Worm (Caenorhabditis elegans): ENCODE results near the gene blos-8.

The blos-8 gene

ce11 chrX:15466032-15466431 lies 35.0 kb upstream of the blos-8 start, which contains the start of gene sprr-1:
Gene sprr-1, plus strand, starts transcription at chrX:15466300.
- no peak for TF ChIP-seq syd-9 (tag; optimal IDR thresholded peaks at IDR 0.05)
- no peak for TF ChIP-seq ceh-14 (tag; optimal IDR thresholded peaks at IDR 0.05)
- no peak for TF ChIP-seq C08G9.2 (tag; optimal IDR thresholded peaks at IDR 0.05)
- TF ChIP-seq npax-4 (tag; optimal IDR thresholded peaks at IDR 0.05), result no peak
- no peak for TF ChIP-seq unc-42 (tag; optimal IDR thresholded peaks at IDR 0.05)
- TF ChIP-seq ztf-16 (tag; optimal IDR thresholded peaks at IDR 0.05), result no peak
- TF ChIP-seq lin-11 (tag; optimal IDR thresholded peaks at IDR 0.05), result no peak
- no peak for TF ChIP-seq pros-1 (tag; optimal IDR thresholded peaks at IDR 0.05)
- no peak for TF ChIP-seq dve-1 (tag; optimal IDR thresholded peaks at IDR 0.05)
- no peak for TF ChIP-seq ceh-19 (GFP tag; optimal IDR thresholded peaks at IDR 0.05)
- TF ChIP-seq K09A11.1 (tag; optimal IDR thresholded peaks at IDR 0.05; ENCODE audit: insufficient read depth), result no peak
- TF ChIP-seq fkh-6 (tag; optimal IDR thresholded peaks at IDR 0.05), result no peak
- no peak for TF ChIP-seq hlh-30 (tag; optimal IDR thresholded peaks at IDR 0.05; ENCODE audit: insufficient read depth)
- TF ChIP-seq T23F11.4 (GFP tag; optimal IDR thresholded peaks at IDR 0.05), result no peak
- TF ChIP-seq pat-9 (tag; optimal IDR thresholded peaks at IDR 0.05), result no peak
- no peak for TF ChIP-seq pag-3 (tag; optimal IDR thresholded peaks at IDR 0.05; ENCODE audit: borderline replicate concordance)

- TF ChIP-seq pqm-1 (tag; optimal IDR thresholded peaks at IDR 0.05), result no peak
- peak; percentile 32 for TF ChIP-seq unc-42 (tag; optimal IDR thresholded peaks at IDR 0.05)
These were observed 34.1 kb upstream of the blos-8 start for ce11 chrX:15465050-15465449.

- TF ChIP-seq lin-11 (tag; optimal IDR thresholded peaks at IDR 0.05) (no peak), nhr-232 (tag; optimal IDR thresholded peaks at IDR 0.05) (no peak), ceh-24 (tag; optimal IDR thresholded peaks at IDR 0.05) (no peak), pha-4 (tag; optimal IDR thresholded peaks at IDR 0.05) (no peak), sox-2 (GFP tag; IDR thresholded peaks at IDR 0.05) (no peak), ceh-6 (GFP tag; optimal IDR thresholded peaks at IDR 0.05) (no peak), madf-2 (tag; optimal IDR thresholded peaks at IDR 0.05) (no peak), pax-1 (tag; optimal IDR thresholded peaks at IDR 0.05) (no peak), K09A11.1 (tag; optimal IDR thresholded peaks at IDR 0.05; ENCODE audit: insufficient read depth) (no peak)
These were observed 15.3 kb upstream of the blos-8 start, which contains the start of gene R03A10.5 for ce11 chrX:15446292-15446794. Gene R03A10.5, plus strand, starts transcription at chrX:15446722.

- TF ChIP-seq hlh-15 (tag; optimal IDR thresholded peaks at IDR 0.05) (no peak), elt-2 (tag; optimal IDR thresholded peaks at IDR 0.05) (no peak), pqm-1 (tag; optimal IDR thresholded peaks at IDR 0.05) (no peak), unc-3 (GFP tag; conservative IDR thresholded peaks at IDR 0.05) (no peak), unc-3 (tag; optimal IDR thresholded peaks at IDR 0.05) (no peak), sox-4 (tag; optimal IDR thresholded peaks at IDR 0.05) (no peak), ceh-18 (tag; optimal IDR thresholded peaks at IDR 0.05) (no peak), mec-3 (tag; optimal IDR thresholded peaks at IDR 0.05; ENCODE audit: borderline replicate concordance) (no peak), elt-4 (tag; optimal IDR thresholded peaks at IDR 0.05) (no peak), ceh-30 (tag; optimal IDR thresholded peaks at IDR 0.05) (no peak), nhr-11 (tag; optimal IDR thresholded peaks at IDR 0.05) (no peak), ceh-14 (tag; optimal IDR thresholded peaks at IDR 0.05) (no peak), ceh-2 (tag; optimal IDR thresholded peaks at IDR 0.05) (no peak), ceh-24 (tag; optimal IDR thresholded peaks at IDR 0.05) (no peak)
These were observed 10.7 kb upstream of the blos-8 start, which contains the start of gene nkat-3 for ce11 chrX:15441686-15442067. Gene nkat-3, plus strand, starts transcription at chrX:15441731.

All from whole organism, late embryonic.